Worm (Caenorhabditis elegans): ENCODE data around the gene flp-14.

The flp-14 gene

ce11 chrIII:12910365-12910764, at the start of gene flp-14:
flp-14 (plus strand) TSS chrIII:12910510.
- no peak for TF ChIP-seq tag-97 (GFP tag; IDR thresholded peaks at IDR 0.05)
- no peak for TF ChIP-seq hlh-11 (tag; optimal IDR thresholded peaks at IDR 0.05)
- no peak for TF ChIP-seq lsy-2 (tag; optimal IDR thresholded peaks at IDR 0.05)
- TF ChIP-seq vab-7 (GFP tag; IDR thresholded peaks at IDR 0.05): no peak
- TF ChIP-seq unc-62 (GFP tag; optimal IDR thresholded peaks at IDR 0.05 in 1 of 2): peak in 1 of 2 experiments; percentile 61
- no peak for TF ChIP-seq unc-62 (tag; optimal IDR thresholded peaks at IDR 0.05)
- no peak for TF ChIP-seq lin-29 (GFP tag; IDR thresholded peaks at IDR 0.05)
- no peak for TF ChIP-seq zip-2 (tag; optimal IDR thresholded peaks at IDR 0.05)
- no peak for TF ChIP-seq unc-39 (tag; optimal IDR thresholded peaks at IDR 0.05)
- no peak for TF ChIP-seq daf-19 (GFP tag; conservative IDR thresholded peaks at IDR 0.05)
- TF ChIP-seq unc-130 (GFP tag; optimal IDR thresholded peaks at IDR 0.05): no peak
- no peak for TF ChIP-seq T20F7.1 (GFP tag; optimal IDR thresholded peaks at IDR 0.05)
- TF ChIP-seq aha-1 (tag): no peak
- TF ChIP-seq F49E8.2 (tag; optimal IDR thresholded peaks at IDR 0.05; ENCODE audit: borderline replicate concordance): no peak
- TF ChIP-seq fos-1 (tag; optimal IDR thresholded peaks at IDR 0.05): no peak
- peak; percentile 92 for TF ChIP-seq set-16 (GFP tag; IDR thresholded peaks at IDR 0.05)

ce11 chrIII:12864648-12865047, 45.7 kb upstream of the flp-14 start, which contains the start of gene Y37D8A.8:
Y37D8A.8 (plus strand) TSS chrIII:12864948.
- TF ChIP-seq nhr-48 (tag; optimal IDR thresholded peaks at IDR 0.05): no peak
- no peak for TF ChIP-seq spr-1 (tag; optimal IDR thresholded peaks at IDR 0.05)
- no peak for TF ChIP-seq jun-1 (tag; optimal IDR thresholded peaks at IDR 0.05)
- TF ChIP-seq ama-1 (optimal IDR thresholded peaks at IDR 0.05): no peak
- peak; percentile 39 for TF ChIP-seq aha-1 (tag)
- no peak for TF ChIP-seq dmd-9 (GFP tag; IDR thresholded peaks at IDR 0.05)

DNA sequence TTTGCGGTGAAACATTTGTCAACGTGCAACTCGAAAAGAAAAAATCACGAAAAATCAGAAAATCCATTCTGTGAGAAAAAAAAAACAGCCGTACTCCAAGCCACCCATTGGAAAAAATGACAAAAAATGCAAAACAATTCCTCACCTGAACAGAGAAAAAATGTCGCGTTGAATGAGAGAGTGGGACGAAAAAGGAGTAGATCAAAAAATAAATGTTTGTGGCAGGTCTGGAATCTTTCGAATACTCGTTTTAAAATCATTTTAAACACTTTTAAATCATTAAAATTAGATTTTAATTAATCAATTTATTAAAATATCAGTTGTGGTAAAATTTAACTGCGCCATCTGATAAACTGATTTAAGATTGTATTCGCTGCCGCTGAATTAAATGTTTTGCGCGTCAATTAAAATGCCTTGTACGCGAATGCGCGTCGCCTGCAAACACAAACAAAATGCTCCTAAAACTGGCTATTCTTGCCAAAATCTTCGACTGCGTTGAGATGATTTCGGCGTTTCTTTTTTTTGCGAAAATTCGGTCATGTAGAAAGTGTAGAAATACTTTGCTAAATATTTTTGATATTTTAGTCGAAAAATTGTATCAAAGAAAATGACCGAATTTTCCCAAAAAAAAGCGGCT, 40.1 kb upstream of the flp-14 start, which contains the start of gene Y37D8A.6:
TSS of gene Y37D8A.6 (minus strand) at position 238 of the 637 bp plus-strand sequence.
- TF ChIP-seq lim-7 (GFP tag; IDR thresholded peaks at IDR 0.05): no peak
- TF ChIP-seq daf-16 (GFP tag; optimal IDR thresholded peaks at IDR 0.05): no peak
- peak; percentile 3 for TF ChIP-seq daf-16 (tag; optimal IDR thresholded peaks at IDR 0.05)
- TF ChIP-seq lsy-2 (tag; optimal IDR thresholded peaks at IDR 0.05): peak in 1 of 2 experiments; percentile 40
- TF ChIP-seq lin-39 (tag; optimal IDR thresholded peaks at IDR 0.05): no peak
- TF ChIP-seq ctbp-1 (GFP tag; IDR thresholded peaks at IDR 0.05): no peak
- no peak for TF ChIP-seq dpl-1 (GFP tag; optimal IDR thresholded peaks at IDR 0.05)
- TF ChIP-seq skn-1 (tag; optimal IDR thresholded peaks at IDR 0.05): no peak
- TF ChIP-seq mes-2 (tag; optimal IDR thresholded peaks at IDR 0.05; ENCODE audit: poor library complexity, severe bottlenecking): peak; percentile 9
- no peak for TF ChIP-seq madf-9 (GFP tag; conservative IDR thresholded peaks at IDR 0.05)
- peak; percentile 54 for TF ChIP-seq aha-1 (tag)
- peak; percentile 38 for TF ChIP-seq lin-38 (GFP tag; IDR thresholded peaks at IDR 0.05)
- TF ChIP-seq mxl-2 (GFP tag; conservative IDR thresholded peaks at IDR 0.05): no peak
- TF ChIP-seq ceh-62 (tag; optimal IDR thresholded peaks at IDR 0.05): no peak
- no peak for TF ChIP-seq F49E8.2 (tag; optimal IDR thresholded peaks at IDR 0.05; ENCODE audit: borderline replicate concordance)

DNA sequence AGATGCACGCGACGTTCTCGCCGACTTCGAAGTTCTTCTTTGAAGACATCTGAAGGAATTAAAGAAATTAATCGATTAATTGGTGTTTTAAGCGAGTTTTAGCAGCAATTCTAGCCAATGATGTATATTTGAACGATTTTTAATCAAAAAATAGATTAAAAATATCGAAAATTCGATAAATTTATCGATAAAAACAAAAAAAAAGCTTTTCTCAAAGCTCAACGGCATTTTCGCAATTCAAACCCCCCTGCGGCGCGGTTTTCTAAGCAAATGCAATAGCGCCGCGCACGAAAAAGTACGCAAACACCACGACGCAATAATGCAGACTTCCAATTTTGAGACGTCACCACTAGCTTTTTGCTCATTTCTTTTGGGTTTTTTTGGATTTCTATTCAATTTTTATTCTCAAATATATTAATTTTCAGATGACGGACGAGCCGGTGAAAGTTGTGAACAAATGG, 35.7 kb upstream of the flp-14 start, which contains the start of the genes mrg-1 and spcs-2:
TSS of gene mrg-1 (minus strand) at position 51 of the 461 bp plus-strand sequence.
TSS of gene spcs-2 (plus strand) at position 426 of the 461 bp plus-strand sequence.
- TF ChIP-seq ctbp-1 (GFP tag; IDR thresholded peaks at IDR 0.05) (peak; percentile 75), saeg-2 (GFP tag; IDR thresholded peaks at IDR 0.05) (no peak), ceh-28 (tag; optimal IDR thresholded peaks at IDR 0.05) (peak; percentile 47), nhr-76 (tag; optimal IDR thresholded peaks at IDR 0.05) (no peak), Y5F2A.4 (GFP tag; optimal IDR thresholded peaks at IDR 0.05) (no peak), egl-43 (GFP tag; IDR thresholded peaks at IDR 0.05) (peak; percentile 72; the same call in 1 of the 2 replicates), T26A8.4 (GFP tag; IDR thresholded peaks at IDR 0.05) (peak; percentile 88), nhr-77 (tag; optimal IDR thresholded peaks at IDR 0.05) (peak; percentile 61), vab-7 (GFP tag; IDR thresholded peaks at IDR 0.05) (peak; percentile 79), lin-1 (GFP tag; IDR thresholded peaks at IDR 0.05) (peak; percentile 37; the same call in 1 of the 2 replicates), arid-1 (GFP tag; conservative IDR thresholded peaks at IDR 0.05) (peak; percentile 88), fos-1 (tag; optimal IDR thresholded peaks at IDR 0.05) (no peak), mep-1 (tag; optimal IDR thresholded peaks at IDR 0.05) (peak; percentile 96), F49E8.2 (tag; optimal IDR thresholded peaks at IDR 0.05; ENCODE audit: borderline replicate concordance) (peak; percentile 60), daf-8 (GFP tag; IDR thresholded peaks at IDR 0.05) (no peak), hif-1 (tag; optimal IDR thresholded peaks at IDR 0.05) (peak in 1 of 2 experiments; percentile 72), jun-1 (tag; optimal IDR thresholded peaks at IDR 0.05) (peak; percentile 49), cey-2 (tag; optimal IDR thresholded peaks at IDR 0.05; ENCODE audit: borderline replicate concordance, insufficient read depth) (no peak)
